Worm (Caenorhabditis elegans): ENCODE results near the gene scl-14.

The scl-14 gene

ce11 chrIV:13154391-13155283 is 10.6 kb upstream of the scl-14 start, which contains the start of the genes crld-1 and msh-5 (continued):
- TF ChIP-seq Y95B8A.8 (GFP tag; IDR thresholded peaks at IDR 0.05) (no peak), lin-26 (GFP tag; IDR thresholded peaks at IDR 0.05) (no peak), somi-1 (GFP tag; optimal IDR thresholded peaks at IDR 0.05) (no peak), attf-3 (GFP tag; conservative IDR thresholded peaks at IDR 0.05) (no peak), F39B2.1 (GFP tag; IDR thresholded peaks at IDR 0.05) (no peak), madf-6 (GFP tag; IDR thresholded peaks at IDR 0.05) (peak; percentile 90), ztf-28 (GFP tag; IDR thresholded peaks at IDR 0.05) (no peak), madf-3 (GFP tag; IDR thresholded peaks at IDR 0.05) (no peak), ceh-58 (GFP tag; IDR thresholded peaks at IDR 0.05) (no peak), let-526 (GFP tag; IDR thresholded peaks at IDR 0.05) (no peak), ets-4 (GFP tag; optimal IDR thresholded peaks at IDR 0.05) (no peak), tlf-1 (GFP tag; optimal IDR thresholded peaks at IDR 0.05) (no peak), C17E4.6 (GFP tag; IDR thresholded peaks at IDR 0.05) (no peak), fkh-3 (tag; optimal IDR thresholded peaks at IDR 0.05) (no peak), hlh-26 (GFP tag; conservative IDR thresholded peaks at IDR 0.05) (no peak), snpc-3.4 (tag; optimal IDR thresholded peaks at IDR 0.05) (no peak), aptf-2 (GFP tag; conservative IDR thresholded peaks at IDR 0.05) (no peak), Y67H2A.10 (GFP tag; conservative IDR thresholded peaks at IDR 0.05) (no peak), Y79H2A.3 (GFP tag; conservative IDR thresholded peaks at IDR 0.05) (no peak), sptf-2 (GFP tag; optimal IDR thresholded peaks at IDR 0.05) (no peak), bed-1 (GFP tag; IDR thresholded peaks at IDR 0.05) (no peak), mxl-1 (tag; optimal IDR thresholded peaks at IDR 0.05) (no peak), egl-44 (GFP tag; IDR thresholded peaks at IDR 0.05) (no peak), ccch-3 (GFP tag; optimal IDR thresholded peaks at IDR 0.05) (no peak), nfyb-1 (GFP tag; IDR thresholded peaks at IDR 0.05) (no peak), chd-7 (tag; optimal IDR thresholded peaks at IDR 0.05) (no peak), aptf-3 (GFP tag; IDR thresholded peaks at IDR 0.05) (no peak), rcor-1 (GFP tag; IDR thresholded peaks at IDR 0.05) (0 out of 2 replicates have a peak, but pooled peaks have one; percentile 43), nhr-179 (tag; optimal IDR thresholded peaks at IDR 0.05) (no peak), D2030.7 (GFP tag; IDR thresholded peaks at IDR 0.05) (peak; percentile 54), lir-1 (GFP tag; conservative IDR thresholded peaks at IDR 0.05) (no peak), ztf-22 (GFP tag; optimal IDR thresholded peaks at IDR 0.05) (no peak), ztf-25 (GFP tag; IDR thresholded peaks at IDR 0.05) (no peak), T26A5.8 (tag; optimal IDR thresholded peaks at IDR 0.05) (no peak), dpl-1 (GFP tag; optimal IDR thresholded peaks at IDR 0.05) (no peak), lin-54 (GFP tag; optimal IDR thresholded peaks at IDR 0.05) (peak; percentile 63), ztf-26 (tag; optimal IDR thresholded peaks at IDR 0.05) (no peak), dpff-1 (tag; optimal IDR thresholded peaks at IDR 0.05) (no peak), gei-17 (GFP tag; optimal IDR thresholded peaks at IDR 0.05) (no peak), mes-4 (tag; optimal IDR thresholded peaks at IDR 0.05) (no peak), him-1 (tag; optimal IDR thresholded peaks at IDR 0.05) (no peak), F37B4.10 (GFP tag; IDR thresholded peaks at IDR 0.05) (no peak), athp-1 (tag; optimal IDR thresholded peaks at IDR 0.05) (no peak), F57C9.4 (tag; optimal IDR thresholded peaks at IDR 0.05) (no peak), xnd-1 (tag; optimal IDR thresholded peaks at IDR 0.05) (peak; percentile 81), F33H1.4 (GFP tag; IDR thresholded peaks at IDR 0.05) (peak; percentile 93), atf-7 (tag; optimal IDR thresholded peaks at IDR 0.05) (no peak), F22D6.2 (tag; optimal IDR thresholded peaks at IDR 0.05) (no peak), F57A8.1 (GFP tag; optimal IDR thresholded peaks at IDR 0.05) (no peak)
